Worm (Caenorhabditis elegans): Measurements from ENCODE around the gene K08D8.6.
"Not testable (repeated sequence)": the region's sequence is repeated elsewhere in the genome, so short reads cannot be mapped to it uniquely, and the experiment has no call there.

Gene K08D8.6

DNA sequence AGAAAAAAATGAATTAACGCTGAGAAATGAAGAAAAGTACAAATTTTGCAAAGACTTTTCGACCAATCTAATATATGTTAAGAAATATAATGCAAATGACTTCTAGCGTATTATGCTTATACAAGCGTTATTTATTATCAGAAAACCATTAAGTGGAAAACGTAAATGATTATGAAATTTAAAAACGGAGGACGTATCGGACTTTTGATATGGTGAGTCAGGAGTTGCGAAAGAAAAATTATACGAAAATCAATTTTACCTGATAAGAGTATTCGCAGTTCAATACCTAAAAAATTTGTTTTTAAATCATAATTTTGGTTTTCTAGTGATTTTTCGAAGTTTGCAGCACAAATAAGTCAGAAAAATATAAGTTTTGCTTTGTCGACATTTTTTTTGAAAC, 13.8 kb downstream of the K08D8.6 start:
- no peak for TF ChIP-seq pag-3 (tag; optimal IDR thresholded peaks at IDR 0.05; ENCODE audit: borderline replicate concordance)

DNA sequence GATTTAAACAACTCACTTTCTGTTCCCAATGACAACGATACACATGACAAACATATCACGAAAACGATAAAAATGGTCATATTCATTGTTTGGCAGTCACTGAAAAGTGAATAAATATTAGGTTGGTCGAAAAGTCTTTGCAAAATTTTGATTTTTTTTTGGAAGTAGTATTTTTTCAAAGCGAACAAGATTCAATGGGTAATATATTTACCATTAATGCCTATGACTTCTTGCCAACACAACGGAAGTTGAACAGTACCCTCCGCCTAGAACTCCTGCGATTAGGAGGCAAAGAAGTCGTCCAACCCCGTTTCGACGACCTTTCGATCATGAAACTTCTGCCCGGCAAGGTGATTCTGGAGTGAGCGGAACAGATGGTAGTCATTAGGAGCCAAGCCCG, 15.0 kb downstream of the K08D8.6 start, which contains the start of gene ZK896.1:
Gene ZK896.1, minus strand, starts transcription at position 101 of the 400 bp plus-strand sequence.
- TF ChIP-seq tbx-7 (tag; optimal IDR thresholded peaks at IDR 0.05); ceh-31 (tag; optimal IDR thresholded peaks at IDR 0.05); dmd-4 (tag; optimal IDR thresholded peaks at IDR 0.05; ENCODE audit: borderline replicate concordance): not testable (repeated sequence)

DNA sequence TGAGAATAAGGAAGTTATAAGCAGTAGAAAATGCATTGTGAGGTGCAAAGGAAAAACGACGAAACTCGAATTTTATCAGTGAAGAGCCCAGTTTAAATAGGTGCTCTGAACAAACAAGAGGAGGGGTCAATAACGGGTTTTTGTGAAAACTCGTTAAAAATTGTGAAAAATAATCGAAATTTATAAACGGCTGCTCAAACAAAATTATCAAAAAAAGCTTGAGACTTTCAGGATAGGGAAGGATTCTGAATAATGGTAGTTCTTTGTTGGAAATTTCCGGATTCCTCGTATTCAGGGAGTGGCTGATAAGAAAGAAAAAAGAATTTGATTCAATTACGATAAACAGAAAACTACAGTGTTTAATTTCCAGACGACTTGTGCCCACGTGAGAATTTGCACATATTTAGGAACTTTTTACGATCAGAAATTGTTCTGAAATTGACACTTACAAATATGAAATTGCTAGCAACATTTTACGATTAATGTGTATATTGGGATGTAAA, 18.8 kb downstream of the K08D8.6 start, which contains the start of gene clec-187:
Gene clec-187, minus strand, starts transcription at position 51 of the 503 bp plus-strand sequence.
- TF ChIP-seq ceh-2 (tag; optimal IDR thresholded peaks at IDR 0.05) (no peak), ama-1 (optimal IDR thresholded peaks at IDR 0.05) (no peak), unc-42 (tag; optimal IDR thresholded peaks at IDR 0.05) (no peak), ceh-19 (GFP tag; optimal IDR thresholded peaks at IDR 0.05) (no peak), pros-1 (tag; optimal IDR thresholded peaks at IDR 0.05) (no peak), ceh-14 (tag; optimal IDR thresholded peaks at IDR 0.05) (no peak), hlh-13 (GFP tag; optimal IDR thresholded peaks at IDR 0.05) (no peak)

DNA sequence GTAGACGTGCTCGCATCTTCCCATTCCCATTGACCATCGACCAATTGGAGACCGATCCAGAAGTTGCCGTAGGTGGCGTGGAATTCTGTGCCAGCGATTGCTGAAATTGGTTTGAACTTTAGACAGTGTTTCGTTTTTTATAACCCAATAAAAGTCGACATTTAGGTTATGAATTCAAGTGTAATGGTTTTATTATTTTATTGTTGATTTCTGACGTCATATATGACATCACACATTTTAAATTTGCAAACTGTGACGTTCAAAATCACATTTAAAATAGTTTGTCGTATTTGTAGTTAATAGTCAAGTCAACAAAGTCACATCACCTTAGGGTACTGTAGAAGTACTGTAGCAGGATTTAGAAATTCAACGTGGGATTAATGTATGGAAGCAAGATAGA, 20.0 kb downstream of the K08D8.6 start:
- TF ChIP-seq unc-42 (tag; optimal IDR thresholded peaks at IDR 0.05) (no peak), ceh-24 (tag; optimal IDR thresholded peaks at IDR 0.05) (no peak), T23F11.4 (GFP tag; optimal IDR thresholded peaks at IDR 0.05) (no peak), fkh-6 (tag; optimal IDR thresholded peaks at IDR 0.05) (no peak), ceh-19 (GFP tag; optimal IDR thresholded peaks at IDR 0.05) (no peak), ceh-31 (tag; optimal IDR thresholded peaks at IDR 0.05) (no peak), fkh-10 (GFP tag; optimal IDR thresholded peaks at IDR 0.05) (no peak), ceh-9 (tag; optimal IDR thresholded peaks at IDR 0.05) (no peak), pat-9 (tag; optimal IDR thresholded peaks at IDR 0.05) (no peak), ceh-18 (tag; optimal IDR thresholded peaks at IDR 0.05) (no peak)

DNA sequence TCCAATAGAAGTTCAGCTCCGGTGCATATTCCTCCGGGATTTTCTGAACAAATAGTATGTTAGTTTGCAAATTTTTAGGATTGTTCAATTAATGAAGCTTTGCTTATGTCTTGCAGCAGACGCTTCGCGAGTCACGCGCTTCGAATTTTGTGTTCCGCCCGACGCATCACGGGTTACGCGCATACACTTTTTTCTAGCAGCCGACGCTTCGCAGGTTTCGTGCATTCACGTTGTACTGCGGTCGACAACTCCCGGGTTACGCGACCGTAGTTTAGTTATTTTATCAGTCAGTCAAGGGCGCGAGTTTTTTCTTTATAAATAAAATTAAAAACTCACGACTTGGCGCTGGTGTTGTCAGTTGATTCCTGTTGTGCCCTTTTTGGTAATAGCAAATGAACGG, 20.5 kb downstream of the K08D8.6 start:
- TF ChIP-seq tbx-7 (tag; optimal IDR thresholded peaks at IDR 0.05) (no peak), dve-1 (tag; optimal IDR thresholded peaks at IDR 0.05) (no peak), ceh-19 (GFP tag; optimal IDR thresholded peaks at IDR 0.05) (no peak), hlh-6 (tag; optimal IDR thresholded peaks at IDR 0.05) (no peak), sox-4 (tag; optimal IDR thresholded peaks at IDR 0.05) (no peak), T23F11.4 (GFP tag; optimal IDR thresholded peaks at IDR 0.05) (no peak), unc-55 (GFP tag; optimal IDR thresholded peaks at IDR 0.05) (no peak), che-1 (tag; optimal IDR thresholded peaks at IDR 0.05) (no peak), Y22D7AL.16 (tag; optimal IDR thresholded peaks at IDR 0.05) (no peak), pax-1 (tag; optimal IDR thresholded peaks at IDR 0.05) (no peak), ceh-22 (tag; optimal IDR thresholded peaks at IDR 0.05) (no peak), nfya-1 (tag; optimal IDR thresholded peaks at IDR 0.05) (no peak), eyg-1 (tag; optimal IDR thresholded peaks at IDR 0.05) (no peak), tbx-2 (tag; optimal IDR thresholded peaks at IDR 0.05) (no peak)

DNA sequence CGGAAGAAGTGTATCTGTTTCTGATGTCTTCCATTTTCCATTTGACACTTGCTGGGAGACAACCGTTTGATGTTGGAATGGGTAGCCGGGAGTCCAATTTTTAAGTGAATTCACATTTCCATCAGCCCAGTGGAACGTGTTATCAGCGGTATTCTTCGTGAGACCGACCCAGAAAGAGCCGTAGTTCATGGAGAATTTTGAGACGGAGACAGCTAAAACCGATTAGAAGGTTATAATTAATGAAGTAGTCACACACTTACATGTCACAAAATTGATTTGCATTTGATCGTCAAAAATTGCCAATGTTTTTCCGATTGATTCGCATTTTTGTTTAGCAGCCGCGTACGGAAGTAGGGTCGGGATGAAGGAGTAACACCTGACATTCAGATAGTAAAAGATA, 20.9 kb downstream of the K08D8.6 start:
- TF ChIP-seq pha-2 (tag; optimal IDR thresholded peaks at IDR 0.05) = no peak
- no peak for TF ChIP-seq F13H6.1 (tag; optimal IDR thresholded peaks at IDR 0.05)
- no peak for TF ChIP-seq K09A11.1 (tag; optimal IDR thresholded peaks at IDR 0.05; ENCODE audit: insufficient read depth)
- no peak for TF ChIP-seq nhr-232 (tag; optimal IDR thresholded peaks at IDR 0.05)
- no peak for TF ChIP-seq ztf-16 (tag; optimal IDR thresholded peaks at IDR 0.05)
- no peak for TF ChIP-seq hlh-13 (GFP tag; optimal IDR thresholded peaks at IDR 0.05)
- no peak for TF ChIP-seq fkh-6 (tag; optimal IDR thresholded peaks at IDR 0.05)
- no peak for TF ChIP-seq ceh-45 (GFP tag; IDR thresholded peaks at IDR 0.05)
- no peak for TF ChIP-seq hlh-6 (tag; optimal IDR thresholded peaks at IDR 0.05)

All from whole organism, late embryonic.